Fruit fly (Drosophila melanogaster) whole organism, embryonic: ENCODE measurements around the gene CG14958.

Experiments
- Antp ChIP-seq: fragments of 200-800 bp; sonication (Bioruptor generic); optimal IDR thresholded peaks from 3 replicates; lab custom pipeline; 2016; ENCODE audit warnings: missing biosample characterization, missing genetic modification characterization
- CG10321 ChIP-seq: fragments of 200-800 bp; sonication (Bioruptor generic); IDR thresholded peaks from 2 replicates; pipeline ENCODE4 v1.3.6; 2022; ENCODE audit warnings: missing biosample characterization, missing genetic modification characterization
- CG11247 ChIP-seq: fragments of 200-800 bp; sonication (Bioruptor generic); IDR thresholded peaks from 2 replicates; pipeline ENCODE4 v1.3.6; 2022; ENCODE audit warnings: missing biosample characterization, missing genetic modification characterization
- CG11695 ChIP-seq: fragments of 200-800 bp; sonication (Bioruptor generic); IDR thresholded peaks from 3 replicates; pipeline ENCODE4 v1.3.6; 2022; ENCODE audit warnings: missing biosample characterization, missing genetic modification characterization
- CG1233 ChIP-seq: fragments of 200-800 bp; sonication (Bioruptor generic); optimal IDR thresholded peaks from 4 replicates; lab custom pipeline; 2018; ENCODE audit warnings: missing biosample characterization, mild to moderate bottlenecking, missing genetic modification characterization
- CG13775 ChIP-seq: fragments of 200-800 bp; sonication (Bioruptor generic); optimal IDR thresholded peaks from 3 replicates; lab custom pipeline; 2017; ENCODE audit warnings: missing biosample characterization, mild to moderate bottlenecking, missing genetic modification characterization
- CG14710 ChIP-seq: fragments of 200-800 bp; sonication (Bioruptor generic); optimal IDR thresholded peaks from 3 replicates; lab custom pipeline; 2019; ENCODE audit warnings: missing biosample characterization, mild to moderate bottlenecking, missing genetic modification characterization, moderate library complexity
- CG15479 ChIP-seq: fragments of 200-800 bp; sonication (Bioruptor generic); optimal IDR thresholded peaks from 3 replicates; lab custom pipeline; 2019; ENCODE audit warnings: missing biosample characterization, mild to moderate bottlenecking, missing genetic modification characterization, moderate library complexity
- CG15514 ChIP-seq: fragments of 200-800 bp; sonication (Bioruptor generic); optimal IDR thresholded peaks from 3 replicates; lab custom pipeline; 2017; ENCODE audit warnings: missing biosample characterization, missing genetic modification characterization, mild to moderate bottlenecking, moderate library complexity, missing genetic modification reagents
- CG16779 ChIP-seq: fragments of 200-800 bp; sonication (Bioruptor generic); IDR thresholded peaks from 2 replicates; pipeline ENCODE4 v1.3.6; 2022; ENCODE audit warnings: missing biosample characterization, missing genetic modification characterization
- CG16863 ChIP-seq: fragments of 200-800 bp; sonication (Bioruptor generic); optimal IDR thresholded peaks from 3 replicates; lab custom pipeline; 2016; ENCODE audit warnings: missing biosample characterization, missing genetic modification characterization
- CG18599 ChIP-seq: fragments of 200-800 bp; sonication (Bioruptor generic); optimal IDR thresholded peaks from 3 replicates; lab custom pipeline; 2017; ENCODE audit warnings: missing biosample characterization, missing genetic modification characterization, mild to moderate bottlenecking, moderate library complexity, missing genetic modification reagents
- CG2120 ChIP-seq: fragments of 200-800 bp; sonication (Bioruptor generic); optimal IDR thresholded peaks from 3 replicates; lab custom pipeline; 2016; ENCODE audit warnings: missing biosample characterization, missing genetic modification characterization
- CG2129 ChIP-seq: fragments of 200-800 bp; sonication (Bioruptor generic); IDR thresholded peaks from 2 replicates; pipeline ENCODE4 v1.3.6; 2022; ENCODE audit warnings: missing biosample characterization, missing genetic modification characterization; ENCODE audit not compliant: partially characterized antibody
- CG42726 ChIP-seq: fragments of 200-800 bp; sonication (Bioruptor generic); IDR thresholded peaks from 2 replicates; pipeline ENCODE4 v1.3.6; 2022; ENCODE audit warnings: missing biosample characterization, missing genetic modification characterization; ENCODE audit not compliant: partially characterized antibody
- CG6175 ChIP-seq: fragments of 200-800 bp; sonication (Bioruptor generic); IDR thresholded peaks from 3 replicates; pipeline ENCODE4 v1.3.6; 2022; ENCODE audit warnings: missing biosample characterization, missing genetic modification characterization
- CG6254 ChIP-seq: fragments of 200-800 bp; sonication (Bioruptor generic); optimal IDR thresholded peaks from 3 replicates; lab custom pipeline; 2017; ENCODE audit warnings: mild to moderate bottlenecking, missing biosample characterization, missing genetic modification reagents, missing genetic modification characterization
- CG6765 ChIP-seq: fragments of 200-800 bp; sonication (Bioruptor generic); optimal IDR thresholded peaks from 3 replicates; lab custom pipeline; 2017; ENCODE audit warnings: missing biosample characterization, mild to moderate bottlenecking, missing genetic modification characterization
- CG7839 ChIP-seq: fragments of 200-800 bp; sonication (Bioruptor generic); optimal IDR thresholded peaks from 3 replicates; lab custom pipeline; 2018; ENCODE audit warnings: missing biosample characterization, mild to moderate bottlenecking, missing genetic modification characterization, moderate library complexity
- CkIIα-i1 ChIP-seq: fragments of 200-800 bp; sonication (Bioruptor generic); IDR thresholded peaks from 2 replicates; pipeline ENCODE4 v1.3.6; 2022; ENCODE audit warnings: missing biosample characterization, missing genetic modification characterization
- CoRest ChIP-seq: fragments of 200-800 bp; sonication (Bioruptor generic); optimal IDR thresholded peaks from 3 replicates; lab custom pipeline; 2018; ENCODE audit warnings: missing biosample characterization, mild to moderate bottlenecking, missing genetic modification characterization, moderate library complexity
- Dfd ChIP-seq, 2 experiments: fragments of >200 bp; optimal IDR thresholded peaks; 2 replicates each; lab custom pipeline; 2017; ENCODE audit warnings: missing biosample characterization in 2 of 2, missing genetic modification characterization in 2 of 2
- Dp ChIP-seq: fragments of 200-800 bp; sonication (Bioruptor generic); optimal IDR thresholded peaks from 2 replicates; lab custom pipeline; 2018; ENCODE audit warnings: missing biosample characterization, mild to moderate bottlenecking, missing genetic modification characterization, moderate library complexity
- Dref ChIP-seq: fragments of 200-800 bp; sonication (Bioruptor generic); IDR thresholded peaks from 2 replicates; pipeline ENCODE4 v1.3.6; 2022; ENCODE audit warnings: missing biosample characterization, missing genetic modification characterization
- E2f1 ChIP-seq: fragments of 200-800 bp; sonication (Bioruptor generic); IDR thresholded peaks from 2 replicates; pipeline ENCODE4 v1.3.6; 2022; ENCODE audit warnings: missing biosample characterization, missing genetic modification characterization
- Gsc ChIP-seq: fragments of 200-800 bp; sonication (Bioruptor generic); IDR thresholded peaks from 2 replicates; pipeline ENCODE4 v1.3.6; 2022; ENCODE audit warnings: missing biosample characterization, missing genetic modification characterization
- HLH3B ChIP-seq: fragments of 200-800 bp; sonication (Bioruptor generic); IDR thresholded peaks from 2 replicates; pipeline ENCODE4 v1.3.6; 2022; ENCODE audit warnings: missing biosample characterization, missing genetic modification characterization
- MESR4 ChIP-seq: fragments of 200-800 bp; sonication (Bioruptor generic); optimal IDR thresholded peaks from 2 replicates; lab custom pipeline; 2018; ENCODE audit warnings: missing biosample characterization, mild to moderate bottlenecking, missing genetic modification characterization, moderate library complexity
- Myb ChIP-seq: fragments of 200-800 bp; sonication (Bioruptor generic); optimal IDR thresholded peaks from 2 replicates; lab custom pipeline; 2016; ENCODE audit warnings: missing biosample characterization, missing genetic modification characterization
- Rfx ChIP-seq: fragments of 200-800 bp; sonication (Bioruptor generic); IDR thresholded peaks from 2 replicates; pipeline ENCODE4 v1.3.6; 2022; ENCODE audit warnings: missing biosample characterization, missing genetic modification characterization
- Scr ChIP-seq: fragments of 200-800 bp; sonication (Bioruptor generic); IDR thresholded peaks from 2 replicates; pipeline ENCODE4 v1.3.6; 2022; ENCODE audit warnings: missing biosample characterization, missing genetic modification characterization; ENCODE audit not compliant: partially characterized antibody
- Sin3A ChIP-seq: fragments of >200 bp; optimal IDR thresholded peaks from 2 replicates; lab custom pipeline; 2018
- Sox102F ChIP-seq: fragments of 200-800 bp; sonication (Bioruptor generic); optimal IDR thresholded peaks from 2 replicates; lab custom pipeline; 2018; ENCODE audit warnings: missing biosample characterization, mild to moderate bottlenecking, missing genetic modification characterization, moderate library complexity
- TFAM ChIP-seq: fragments of 200-800 bp; sonication (Bioruptor generic); optimal IDR thresholded peaks from 2 replicates; lab custom pipeline; 2017; ENCODE audit warnings: missing biosample characterization, missing genetic modification characterization, inconsistent platforms
- bowl ChIP-seq: fragments of 200-800 bp; sonication (Bioruptor generic); IDR thresholded peaks from 2 replicates; pipeline ENCODE4 v1.3.6; 2022; ENCODE audit warnings: missing biosample characterization, missing genetic modification characterization
- crol ChIP-seq: fragments of 200-800 bp; sonication (Bioruptor generic); IDR thresholded peaks from 2 replicates; pipeline ENCODE4 v1.3.6; 2022; ENCODE audit warnings: missing biosample characterization, missing genetic modification characterization
- dmrt99B ChIP-seq: fragments of 200-800 bp; sonication (Bioruptor generic); optimal IDR thresholded peaks from 2 replicates; lab custom pipeline; 2018; ENCODE audit warnings: missing biosample characterization, mild to moderate bottlenecking, missing genetic modification characterization, moderate library complexity
- ems ChIP-seq: fragments of 200-800 bp; sonication (Bioruptor generic); optimal IDR thresholded peaks from 3 replicates; lab custom pipeline; 2016; ENCODE audit warnings: missing biosample characterization, missing genetic modification characterization
- gfzf ChIP-seq: fragments of 200-800 bp; sonication (Bioruptor generic); optimal IDR thresholded peaks from 2 replicates; lab custom pipeline; 2016; ENCODE audit warnings: missing biosample characterization, mild to moderate bottlenecking, missing genetic modification characterization, moderate library complexity
- hb ChIP-seq: fragments of 200-800 bp; sonication (Bioruptor generic); IDR thresholded peaks from 3 replicates; pipeline ENCODE4 v1.3.6; 2022; ENCODE audit warnings: missing biosample characterization, missing genetic modification characterization; ENCODE audit not compliant: partially characterized antibody
- hth ChIP-seq: fragments of >200 bp; optimal IDR thresholded peaks from 2 replicates; lab custom pipeline; 2017; ENCODE audit warnings: inconsistent platforms
- inv ChIP-seq: fragments of 200-800 bp; sonication (Bioruptor generic); IDR thresholded peaks from 2 replicates; pipeline ENCODE4 v1.3.6; 2022; ENCODE audit warnings: missing biosample characterization, missing genetic modification characterization; ENCODE audit not compliant: partially characterized antibody
- jing ChIP-seq: fragments of 200-800 bp; sonication (Bioruptor generic); optimal IDR thresholded peaks from 2 replicates; lab custom pipeline; 2018; ENCODE audit warnings: missing biosample characterization, mild to moderate bottlenecking, missing genetic modification characterization
- lov ChIP-seq, 2 experiments: fragments of 200-800 bp in 1 of 2; fragments of >200 bp in 1 of 2; sonication (Bioruptor generic) in 1 of 2; IDR thresholded peaks in 1 of 2; optimal IDR thresholded peaks in 1 of 2; 2 replicates in 1 of 2; 3 replicates in 1 of 2; pipeline versions ENCODE4 v1.3.6 to Lab custom; 2017 to 2022; ENCODE audit warnings: missing biosample characterization in 1 of 2, missing genetic modification characterization in 1 of 2
- maf-S ChIP-seq: fragments of 200-800 bp; sonication (Bioruptor generic); optimal IDR thresholded peaks from 2 replicates; lab custom pipeline; 2016; ENCODE audit warnings: missing biosample characterization, missing genetic modification characterization
- odd ChIP-seq: fragments of 200-800 bp; sonication (Bioruptor generic); optimal IDR thresholded peaks from 2 replicates; lab custom pipeline; 2017; ENCODE audit warnings: missing biosample characterization, mild to moderate bottlenecking, missing genetic modification characterization
- scrt ChIP-seq: fragments of 200-800 bp; sonication (Bioruptor generic); optimal IDR thresholded peaks from 2 replicates; lab custom pipeline; 2018; ENCODE audit warnings: missing biosample characterization, mild to moderate bottlenecking, missing genetic modification characterization, moderate library complexity
- sima ChIP-seq: fragments of 200-800 bp; sonication (Bioruptor generic); optimal IDR thresholded peaks from 2 replicates; lab custom pipeline; 2016; ENCODE audit warnings: missing biosample characterization, missing genetic modification characterization
- sr ChIP-seq: fragments of 200-800 bp; sonication (Bioruptor generic); IDR thresholded peaks from 3 replicates; pipeline ENCODE4 v1.3.6; 2022; ENCODE audit warnings: missing biosample characterization, missing genetic modification characterization
- ttk ChIP-seq: fragments of 200-800 bp; sonication (Bioruptor generic); IDR thresholded peaks from 2 replicates; pipeline ENCODE4 v2.1.2; 2022; ENCODE audit warnings: missing biosample characterization, missing genetic modification characterization
- zf30C ChIP-seq: fragments of 200-800 bp; sonication (Bioruptor generic); optimal IDR thresholded peaks from 3 replicates; lab custom pipeline; 2018; ENCODE audit warnings: missing biosample characterization, mild to moderate bottlenecking, missing genetic modification characterization

The CG14958 gene

dm6 chr3L:3192333-3192894, 2.6 kb downstream of the CG14958 start, which contains the start of gene CG14965 (continued):
- TF ChIP-seq CG10321 (no peak), ttk (GFP tag; lab: Robert Waterston, UW) (no peak), Rfx (GFP tag; lab: Robert Waterston, UW) (no peak), Antp (GFP tag; lab: Kevin White, UChicago) (no peak), Sox102F (GFP tag; lab: Kevin White, UChicago) (no peak), Sin3A (peak; percentile 84), CG14710 (tag; lab: Kevin White, UChicago) (no peak), inv (GFP tag; lab: Robert Waterston, UW) (peak; percentile 86), CG11247 (GFP tag; lab: Robert Waterston, UW) (no peak), CG15479 (GFP tag; lab: Kevin White, UChicago) (peak; percentile 79), CG13775 (GFP tag; lab: Kevin White, UChicago) (no peak), CoRest (tag; lab: Kevin White, UChicago) (no peak), sr (GFP tag; lab: Robert Waterston, UW) (no peak), Dref (peak; percentile 84), CG11695 (GFP tag; lab: Robert Waterston, UW) (no peak), CG6765 (GFP tag; lab: Kevin White, UChicago) (no peak), HLH3B (GFP tag; lab: Robert Waterston, UW) (no peak), CkIIα-i1 (GFP tag; lab: Robert Waterston, UW) (no peak), CG2120 (GFP tag; lab: Kevin White, UChicago) (no peak), odd (no peak), CG1233 (GFP tag; lab: Kevin White, UChicago) (no peak), ems (GFP tag; lab: Kevin White, UChicago) (no peak), E2f1 (GFP tag; lab: Robert Waterston, UW) (no peak), zf30C (GFP tag; lab: Kevin White, UChicago) (no peak), CG7839 (tag; lab: Kevin White, UChicago) (no peak), CG16863 (GFP tag; lab: Kevin White, UChicago) (no peak), scrt (GFP tag; lab: Kevin White, UChicago) (no peak), CG6254 (GFP tag; lab: Kevin White, UChicago) (no peak), Gsc (GFP tag; lab: Robert Waterston, UW) (no peak), CG2129 (GFP tag; lab: Robert Waterston, UW) (peak; percentile 86), maf-S (GFP tag; lab: Kevin White, UChicago) (no peak), gfzf (no peak), dmrt99B (tag; lab: Kevin White, UChicago) (no peak), hb (GFP tag; lab: Robert Waterston, UW) (peak; percentile 87), sima (GFP tag; lab: Kevin White, UChicago) (no peak), CG18599 (GFP tag; lab: Kevin White, UChicago) (no peak), lov (optimal IDR thresholded peaks at IDR 0.05; lab: Kevin White, UChicago) (no peak), lov (GFP tag; IDR thresholded peaks at IDR 0.05; lab: Robert Waterston, UW) (no peak), TFAM (GFP tag; lab: Kevin White, UChicago) (no peak), Scr (GFP tag; lab: Robert Waterston, UW) (peak; percentile 94), CG6175 (GFP tag; lab: Robert Waterston, UW) (no peak), MESR4 (GFP tag; lab: Kevin White, UChicago) (peak; percentile 20), CG15514 (peak; percentile 99), crol (GFP tag; lab: Robert Waterston, UW) (no peak), Myb (GFP tag; lab: Kevin White, UChicago) (peak; percentile 94), CG16779 (GFP tag; lab: Robert Waterston, UW) (no peak), CG42726 (GFP tag; lab: Robert Waterston, UW) (peak; percentile 27; the same call in 1 of the 2 replicates), bowl (GFP tag; lab: Robert Waterston, UW) (no peak), jing (GFP tag; lab: Kevin White, UChicago) (no peak), Dfd (GFP tag; optimal IDR thresholded peaks at IDR 0.05; lab: Kevin White, UChicago) (no peak), Dp (peak; percentile 81), hth (lab: Kevin White, UChicago) (no peak)
